Fruit fly (Drosophila melanogaster) whole organism, embryonic: ENCODE results near the gene CG13949.

Experiments
- BEAF-32 ChIP-seq: fragments of 200-800 bp; sonication (Bioruptor generic); optimal IDR thresholded peaks from 3 replicates; lab custom pipeline; 2017; ENCODE audit warnings: missing biosample characterization, missing genetic modification characterization, mild to moderate bottlenecking, moderate library complexity, missing genetic modification reagents
- Bgb ChIP-seq: fragments of 200-800 bp; sonication (Bioruptor generic); IDR thresholded peaks from 2 replicates; pipeline ENCODE4 v1.3.6; 2022; ENCODE audit warnings: missing biosample characterization, missing genetic modification characterization; ENCODE audit not compliant: partially characterized antibody
- Blimp-1 ChIP-seq: fragments of 200-800 bp; sonication (Bioruptor generic); optimal IDR thresholded peaks from 3 replicates; lab custom pipeline; 2018; ENCODE audit warnings: missing biosample characterization, missing genetic modification characterization, mild to moderate bottlenecking, moderate library complexity, missing genetic modification reagents
- BtbVII ChIP-seq: fragments of 200-800 bp; sonication (Bioruptor generic); optimal IDR thresholded peaks from 3 replicates; lab custom pipeline; 2017; ENCODE audit warnings: missing biosample characterization, mild to moderate bottlenecking, missing genetic modification characterization
- CG10209 ChIP-seq: fragments of 200-800 bp; sonication (Bioruptor generic); optimal IDR thresholded peaks from 3 replicates; lab custom pipeline; 2017; ENCODE audit warnings: missing biosample characterization, mild to moderate bottlenecking, missing genetic modification characterization, missing genetic modification reagents
- CG10321 ChIP-seq: fragments of 200-800 bp; sonication (Bioruptor generic); IDR thresholded peaks from 2 replicates; pipeline ENCODE4 v1.3.6; 2022; ENCODE audit warnings: missing biosample characterization, missing genetic modification characterization
- CG12155 ChIP-seq: fragments of 200-800 bp; sonication (Bioruptor generic); optimal IDR thresholded peaks from 3 replicates; lab custom pipeline; 2016; ENCODE audit warnings: missing biosample characterization, missing genetic modification characterization
- CG12659 ChIP-seq: fragments of 200-800 bp; sonication (Bioruptor generic); optimal IDR thresholded peaks from 3 replicates; lab custom pipeline; 2017; ENCODE audit warnings: mild to moderate bottlenecking, missing biosample characterization, missing genetic modification reagents, missing genetic modification characterization
- CG14441 ChIP-seq: fragments of 200-800 bp; sonication (Bioruptor generic); IDR thresholded peaks from 2 replicates; pipeline ENCODE4 v1.3.6; 2022; ENCODE audit warnings: missing biosample characterization, missing genetic modification characterization
- CG15601 ChIP-seq: fragments of 200-800 bp; sonication (Bioruptor generic); optimal IDR thresholded peaks from 3 replicates; lab custom pipeline; 2019; ENCODE audit warnings: missing biosample characterization, mild to moderate bottlenecking, missing genetic modification characterization, moderate library complexity
- CG1792 ChIP-seq: fragments of 200-800 bp; sonication (Bioruptor generic); optimal IDR thresholded peaks from 2 replicates; lab custom pipeline; 2016; ENCODE audit warnings: missing biosample characterization, missing genetic modification characterization
- CG2712 ChIP-seq: fragments of 200-800 bp; optimal IDR thresholded peaks from 3 replicates; lab custom pipeline; 2019; ENCODE audit warnings: missing biosample characterization, mild to moderate bottlenecking, missing genetic modification characterization, moderate library complexity
- CG5953 ChIP-seq: fragments of 200-800 bp; sonication (Bioruptor generic); IDR thresholded peaks from 2 replicates; pipeline ENCODE4 v1.3.6; 2022; ENCODE audit warnings: missing biosample characterization, missing genetic modification characterization
- CG7987 ChIP-seq: fragments of 200-800 bp; sonication (Bioruptor generic); optimal IDR thresholded peaks from 2 replicates; lab custom pipeline; 2018; ENCODE audit warnings: missing biosample characterization, mild to moderate bottlenecking, missing genetic modification characterization, moderate library complexity
- CG8290 ChIP-seq, 3 experiments: fragments of 200-800 bp; sonication (Bioruptor generic); optimal IDR thresholded peaks; 2 replicates each; lab custom pipeline; 2016 to 2019; ENCODE audit warnings: missing biosample characterization in 3 of 3, missing genetic modification characterization in 3 of 3, mild to moderate bottlenecking in 2 of 3, moderate library complexity in 1 of 3
- CG9797 ChIP-seq: fragments of 200-800 bp; sonication (Bioruptor generic); optimal IDR thresholded peaks from 3 replicates; lab custom pipeline; 2018; ENCODE audit warnings: missing biosample characterization, mild to moderate bottlenecking, missing genetic modification characterization
- D19B ChIP-seq: fragments of 200-800 bp; sonication (Bioruptor generic); optimal IDR thresholded peaks from 2 replicates; lab custom pipeline; 2017; ENCODE audit warnings: missing biosample characterization, mild to moderate bottlenecking, missing genetic modification characterization
- Dip3 ChIP-seq: fragments of 200-800 bp; sonication (Bioruptor generic); optimal IDR thresholded peaks from 3 replicates; lab custom pipeline; 2016; ENCODE audit warnings: missing biosample characterization, missing genetic modification characterization
- Dll ChIP-seq: fragments of 200-800 bp; sonication (Bioruptor generic); IDR thresholded peaks from 4 replicates; pipeline ENCODE4 v1.3.6; 2022; ENCODE audit warnings: missing biosample characterization, missing genetic modification characterization; ENCODE audit not compliant: partially characterized antibody
- ERR ChIP-seq: fragments of 200-800 bp; sonication (Bioruptor generic); optimal IDR thresholded peaks from 2 replicates; lab custom pipeline; 2016; ENCODE audit warnings: missing biosample characterization, missing genetic modification characterization
- Ets65A ChIP-seq: fragments of 200-800 bp; sonication (Bioruptor generic); peaks from one replicate; lab custom pipeline; 2016; ENCODE audit warnings: missing biosample characterization, missing genetic modification characterization
- Fer1 ChIP-seq: fragments of 200-800 bp; sonication (Bioruptor generic); optimal IDR thresholded peaks from 2 replicates; lab custom pipeline; 2017; ENCODE audit warnings: missing biosample characterization, mild to moderate bottlenecking, missing genetic modification characterization
- HmgD ChIP-seq: fragments of 200-800 bp; sonication (Bioruptor generic); optimal IDR thresholded peaks from 3 replicates; lab custom pipeline; 2016; ENCODE audit warnings: missing biosample characterization, missing genetic modification characterization
- Meics ChIP-seq: fragments of 200-800 bp; sonication (Bioruptor generic); optimal IDR thresholded peaks from 2 replicates; lab custom pipeline; 2017; ENCODE audit warnings: missing biosample characterization, mild to moderate bottlenecking, missing genetic modification characterization
- Nf-YB ChIP-seq: fragments of 200-800 bp; sonication (Bioruptor generic); optimal IDR thresholded peaks from 3 replicates; lab custom pipeline; 2019; ENCODE audit warnings: missing biosample characterization, mild to moderate bottlenecking, missing genetic modification characterization, moderate library complexity
- NfI ChIP-seq: fragments of 200-800 bp; sonication (Bioruptor generic); optimal IDR thresholded peaks from 3 replicates; lab custom pipeline; 2018; ENCODE audit warnings: missing biosample characterization, mild to moderate bottlenecking, missing genetic modification characterization, moderate library complexity
- Sin3A ChIP-seq: fragments of >200 bp; optimal IDR thresholded peaks from 2 replicates; lab custom pipeline; 2018
- Sry-δ ChIP-seq: fragments of 200-800 bp; sonication (Bioruptor generic); optimal IDR thresholded peaks from 2 replicates; lab custom pipeline; 2016; ENCODE audit warnings: missing biosample characterization, missing genetic modification characterization
- Usf ChIP-seq: fragments of 200-800 bp; sonication (Bioruptor generic); optimal IDR thresholded peaks from 2 replicates; lab custom pipeline; 2017; ENCODE audit warnings: missing genotype, missing biosample characterization, missing genetic modification characterization
- ac ChIP-seq: fragments of 200-800 bp; sonication (Bioruptor generic); optimal IDR thresholded peaks from 3 replicates; lab custom pipeline; 2017; ENCODE audit warnings: missing biosample characterization, mild to moderate bottlenecking, missing genetic modification characterization
- bab2 ChIP-seq: fragments of 200-800 bp; sonication (Bioruptor generic); optimal IDR thresholded peaks from 2 replicates; lab custom pipeline; 2016; ENCODE audit warnings: missing biosample characterization, missing genetic modification characterization
- bbx ChIP-seq: fragments of 200-800 bp; sonication (Bioruptor generic); IDR thresholded peaks from 2 replicates; pipeline ENCODE4 v1.3.6; 2022; ENCODE audit warnings: missing biosample characterization, missing genetic modification characterization; ENCODE audit not compliant: partially characterized antibody
- ci ChIP-seq: fragments of 200-800 bp; sonication (Bioruptor generic); IDR thresholded peaks from 3 replicates; pipeline ENCODE4 v1.3.6; 2022; ENCODE audit warnings: missing biosample characterization, missing genetic modification characterization
- croc ChIP-seq: fragments of 200-800 bp; sonication (Bioruptor generic); conservative IDR thresholded peaks from 3 replicates; pipeline ENCODE4 v1.3.6; 2022; ENCODE audit warnings: missing biosample characterization, missing genetic modification characterization
- dmrt11E ChIP-seq: fragments of 200-800 bp; sonication (Bioruptor generic); optimal IDR thresholded peaks from 3 replicates; lab custom pipeline; 2018; ENCODE audit warnings: missing biosample characterization, mild to moderate bottlenecking, missing genetic modification characterization, moderate library complexity
- emc ChIP-seq: fragments of 200-800 bp; sonication (Bioruptor generic); optimal IDR thresholded peaks from 2 replicates; lab custom pipeline; 2016; ENCODE audit warnings: missing biosample characterization, missing genetic modification characterization
- ems ChIP-seq: fragments of 200-800 bp; sonication (Bioruptor generic); optimal IDR thresholded peaks from 3 replicates; lab custom pipeline; 2016; ENCODE audit warnings: missing biosample characterization, missing genetic modification characterization
- gem ChIP-seq: fragments of 200-800 bp; sonication (Bioruptor generic); optimal IDR thresholded peaks from 2 replicates; lab custom pipeline; 2019; ENCODE audit warnings: missing biosample characterization, mild to moderate bottlenecking, missing genetic modification characterization, moderate library complexity
- lov ChIP-seq, 2 experiments: fragments of 200-800 bp in 1 of 2; fragments of >200 bp in 1 of 2; sonication (Bioruptor generic) in 1 of 2; IDR thresholded peaks in 1 of 2; optimal IDR thresholded peaks in 1 of 2; 2 replicates in 1 of 2; 3 replicates in 1 of 2; pipeline versions ENCODE4 v1.3.6 to Lab custom; 2017 to 2022; ENCODE audit warnings: missing biosample characterization in 1 of 2, missing genetic modification characterization in 1 of 2
- nom ChIP-seq: fragments of 200-800 bp; sonication (Bioruptor generic); optimal IDR thresholded peaks from 2 replicates; lab custom pipeline; 2017; ENCODE audit warnings: missing biosample characterization, missing genetic modification characterization, mild to moderate bottlenecking, moderate library complexity, missing genetic modification reagents
- otp ChIP-seq: fragments of 200-800 bp; sonication (Bioruptor generic); IDR thresholded peaks from 3 replicates; pipeline ENCODE4, ENCODE4 v1.3.6; 2022; ENCODE audit warnings: missing biosample characterization, missing genetic modification characterization
- pho ChIP-seq: fragments of 200-800 bp; sonication (Bioruptor generic); optimal IDR thresholded peaks from 2 replicates; lab custom pipeline; 2016; ENCODE audit warnings: missing biosample characterization, missing genetic modification characterization
- ranshi ChIP-seq: fragments of 200-800 bp; sonication (Bioruptor generic); IDR thresholded peaks from 2 replicates; pipeline ENCODE4 v1.3.6; 2022; ENCODE audit warnings: missing biosample characterization, missing genetic modification characterization
- schlank ChIP-seq: fragments of 200-800 bp; sonication (Bioruptor generic); optimal IDR thresholded peaks from 2 replicates; lab custom pipeline; 2018; ENCODE audit warnings: missing biosample characterization, mild to moderate bottlenecking, missing genetic modification characterization
- sr ChIP-seq: fragments of 200-800 bp; sonication (Bioruptor generic); IDR thresholded peaks from 3 replicates; pipeline ENCODE4 v1.3.6; 2022; ENCODE audit warnings: missing biosample characterization, missing genetic modification characterization
- stc ChIP-seq: fragments of 200-800 bp; sonication (Bioruptor generic); IDR thresholded peaks from 2 replicates; pipeline ENCODE4 v1.3.6; 2022; ENCODE audit warnings: missing biosample characterization, missing genetic modification characterization
- tll ChIP-seq, 2 experiments: fragments of 200-800 bp in 1 of 2; fragments of >200 bp in 1 of 2; sonication (Bioruptor generic) in 1 of 2; optimal IDR thresholded peaks; 2 replicates each; lab custom pipeline; 2017 to 2019; ENCODE audit warnings: missing biosample characterization in 2 of 2, missing genetic modification characterization in 2 of 2, mild to moderate bottlenecking in 1 of 2, moderate library complexity in 1 of 2
- trh ChIP-seq: fragments of 200-800 bp; sonication (Bioruptor generic); optimal IDR thresholded peaks from 2 replicates; lab custom pipeline; 2016; ENCODE audit warnings: missing biosample characterization, missing genetic modification characterization
- usp ChIP-seq: fragments of >200 bp; optimal IDR thresholded peaks from 2 replicates; lab custom pipeline; 2017; ENCODE audit warnings: missing biosample characterization, missing genetic modification characterization
- zfh1 ChIP-seq: fragments of 200-800 bp; sonication (Bioruptor generic); IDR thresholded peaks from 3 replicates; pipeline ENCODE4 v1.3.6; 2022; ENCODE audit warnings: missing biosample characterization, missing genetic modification characterization

Gene CG13949

dm6 chr2L:865851-866250, 10.7 kb downstream of the CG13949 start (continued):
- peak; percentile 92 for TF ChIP-seq CG15601 (tag; lab: Kevin White, UChicago)
- TF ChIP-seq trh (GFP tag; lab: Kevin White, UChicago) = peak; percentile 94
- TF ChIP-seq ranshi (GFP tag; lab: Robert Waterston, UW) = peak; percentile 97
- TF ChIP-seq D19B (GFP tag; lab: Kevin White, UChicago) = peak; percentile 78
- no peak for TF ChIP-seq usp
- TF ChIP-seq NfI (GFP tag; lab: Kevin White, UChicago) = peak; percentile 93
- TF ChIP-seq gem (tag; lab: Kevin White, UChicago) = peak; percentile 97
- TF ChIP-seq zfh1 (GFP tag; lab: Robert Waterston, UW) = peak; percentile 98
- peak; percentile 94 for TF ChIP-seq Meics (GFP tag; lab: Kevin White, UChicago)
- peak; percentile 96 for TF ChIP-seq Fer1 (GFP tag; lab: Kevin White, UChicago)
- TF ChIP-seq ci (GFP tag; lab: Robert Waterston, UW) = peak; percentile 98
- peak; percentile 79 for TF ChIP-seq CG10321 (GFP tag; lab: Robert Waterston, UW)
- TF ChIP-seq Ets65A (GFP tag; lab: Kevin White, UChicago) = peak; percentile 99
- TF ChIP-seq stc = peak; percentile 96
- TF ChIP-seq Sin3A (lab: Kevin White, UChicago) = no peak
- TF ChIP-seq dmrt11E (tag; lab: Kevin White, UChicago) = peak; percentile 94
- peak; percentile 95 for TF ChIP-seq Blimp-1
- TF ChIP-seq Bgb (GFP tag; lab: Robert Waterston, UW) = no peak
- TF ChIP-seq tll (GFP tag; optimal IDR thresholded peaks at IDR 0.05; lab: Kevin White, UChicago) = peak in 1 of 2 experiments; percentile 71
- peak; percentile 92 for TF ChIP-seq CG7987 (GFP tag; lab: Kevin White, UChicago)
- TF ChIP-seq nom = peak; percentile 85
- peak; percentile 91 for TF ChIP-seq ems (GFP tag; lab: Kevin White, UChicago)
- TF ChIP-seq Dip3 = peak; percentile 96
- TF ChIP-seq CG5953 (GFP tag; lab: Robert Waterston, UW) = peak; percentile 95
- TF ChIP-seq bbx (GFP tag; lab: Robert Waterston, UW) = no peak
- peak; percentile 7 for TF ChIP-seq BEAF-32 (GFP tag; lab: Kevin White, UChicago)
- TF ChIP-seq croc (GFP tag; lab: Robert Waterston, UW) = peak; percentile 88
- TF ChIP-seq BtbVII = peak; percentile 93
- peak; percentile 97 for TF ChIP-seq CG14441 (GFP tag; lab: Robert Waterston, UW)
- TF ChIP-seq CG12659 (GFP tag; lab: Kevin White, UChicago) = peak; percentile 96
- peak; percentile 88; the same call in 2 of the 3 replicates for TF ChIP-seq sr (GFP tag; lab: Robert Waterston, UW)
- peak; percentile 96 for TF ChIP-seq bab2 (GFP tag; lab: Kevin White, UChicago)
- TF ChIP-seq Usf (GFP tag; lab: Kevin White, UChicago) = peak; percentile 87
- TF ChIP-seq Sry-δ (GFP tag; lab: Kevin White, UChicago) = peak; percentile 70
- peak; percentile 98 for TF ChIP-seq otp (GFP tag; lab: Robert Waterston, UW)
- TF ChIP-seq Nf-YB = peak; percentile 84
- TF ChIP-seq CG8290 (GFP tag; optimal IDR thresholded peaks at IDR 0.05; lab: Kevin White, UChicago) = peak; percentile 93
- TF ChIP-seq CG8290 (tag; optimal IDR thresholded peaks at IDR 0.05; lab: Kevin White, UChicago) = peak; percentile 70 to 98
- TF ChIP-seq HmgD (GFP tag; lab: Kevin White, UChicago) = peak; percentile 66
- TF ChIP-seq ERR = peak; percentile 94
- TF ChIP-seq schlank (tag; lab: Kevin White, UChicago) = peak; percentile 92
- peak; percentile 86 for TF ChIP-seq emc
- TF ChIP-seq CG1792 (GFP tag; lab: Kevin White, UChicago) = peak; percentile 92
- TF ChIP-seq ac = peak; percentile 84
- TF ChIP-seq pho (GFP tag; lab: Kevin White, UChicago) = peak; percentile 96
- TF ChIP-seq CG10209 (GFP tag; lab: Kevin White, UChicago) = peak; percentile 95
- TF ChIP-seq CG12155 = peak; percentile 95
- no peak for TF ChIP-seq Dll
- TF ChIP-seq lov (optimal IDR thresholded peaks at IDR 0.05; lab: Kevin White, UChicago) = no peak
- TF ChIP-seq lov (GFP tag; IDR thresholded peaks at IDR 0.05; lab: Robert Waterston, UW) = peak; percentile 97
- peak; percentile 48 for TF ChIP-seq CG9797 (GFP tag; lab: Kevin White, UChicago)
- TF ChIP-seq CG2712 = peak; percentile 97
